Fruit fly (Drosophila melanogaster) Kc167 (cell line): ENCODE data around the gene Gbs-76A.

Experiments used
- Myc ChIP-seq: fragments of >200 bp; optimal IDR thresholded peaks from 2 replicates; lab custom pipeline; 2017; ENCODE audit warnings: missing external identifiers
- Sin3A ChIP-seq: fragments of >200 bp; optimal IDR thresholded peaks from 2 replicates; lab custom pipeline; 2018; ENCODE audit warnings: missing external identifiers
- h ChIP-seq: fragments of >200 bp; optimal IDR thresholded peaks from 3 replicates; lab custom pipeline; 2018; ENCODE audit warnings: missing external identifiers
- insv ChIP-seq: fragments of >200 bp; optimal IDR thresholded peaks from 3 replicates; lab custom pipeline; 2018; ENCODE audit warnings: missing external identifiers
- psq ChIP-seq: fragments of >200 bp; optimal IDR thresholded peaks from 2 replicates; lab custom pipeline; 2017; ENCODE audit warnings: missing external identifiers

DNA sequence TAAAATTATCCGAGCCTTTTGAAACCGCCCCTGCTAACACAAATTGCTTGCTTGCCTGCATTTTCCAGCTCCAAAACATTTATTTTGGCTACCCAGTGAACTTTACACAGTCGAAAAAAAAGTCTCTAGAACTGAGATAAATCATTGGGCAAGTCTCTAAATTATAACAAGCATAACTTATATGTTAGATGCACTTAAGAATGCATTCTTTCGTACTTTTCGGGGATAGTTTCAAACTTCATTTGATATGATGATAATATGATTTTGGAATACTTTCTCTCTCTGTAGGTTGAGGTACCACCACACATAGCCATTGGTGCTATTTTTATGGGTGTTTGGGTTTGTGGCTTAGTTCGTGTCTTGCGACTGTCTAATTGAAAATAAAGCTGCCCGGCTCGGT lies 22.3 kb upstream of the Gbs-76A start:
- no peak for TF ChIP-seq Sin3A
- no peak for TF ChIP-seq psq (lab: Kevin White, UChicago)
- no peak for TF ChIP-seq h
- no peak for TF ChIP-seq insv (lab: Kevin White, UChicago)
- no peak for TF ChIP-seq Myc (lab: Kevin White, UChicago)
